Worm (Caenorhabditis elegans) whole organism, young adult: ENCODE results near the gene sad-1.

Experiments
- B0261.1 ChIP-seq: sonication (generic microtip); optimal IDR thresholded peaks from 2 replicates; lab custom pipeline; 2016; ENCODE audit warnings: mild to moderate bottlenecking, missing genetic modification characterization, moderate library complexity, missing compliant biosample characterization
- C17E4.6 ChIP-seq: fragments of 200-800 bp; sonication (Bioruptor generic); IDR thresholded peaks from 2 replicates; pipeline ENCODE4 v1.3.6; 2022; ENCODE audit warnings: missing genetic modification reagents, missing genetic modification characterization, missing compliant biosample characterization
- F22D6.2 ChIP-seq: sonication (generic microtip); optimal IDR thresholded peaks from 2 replicates; lab custom pipeline; 2016; ENCODE audit warnings: mild to moderate bottlenecking, missing genetic modification characterization, missing compliant biosample characterization
- F33H1.4 ChIP-seq: fragments of 200-800 bp; sonication (Bioruptor generic); IDR thresholded peaks from 2 replicates; pipeline ENCODE4 v1.3.6; 2022; ENCODE audit warnings: missing genetic modification reagents, missing genetic modification characterization, missing compliant biosample characterization
- F39B2.1 ChIP-seq: fragments of 200-800 bp; sonication (Bioruptor generic); IDR thresholded peaks from 2 replicates; pipeline ENCODE4 v1.3.6; 2022; ENCODE audit warnings: missing genetic modification reagents, missing genetic modification characterization, missing compliant biosample characterization
- K12H6.12 ChIP-seq: fragments of 200-800 bp; sonication (Bioruptor generic); optimal IDR thresholded peaks from 2 replicates; lab custom pipeline; 2018; ENCODE audit warnings: mild to moderate bottlenecking, missing genetic modification characterization, missing compliant biosample characterization
- Y53G8AR.9 ChIP-seq: fragments of 200-800 bp; sonication (Bioruptor generic); conservative IDR thresholded peaks from 2 replicates; pipeline ENCODE4 v1.3.6; 2022; ENCODE audit warnings: missing genetic modification reagents, missing genetic modification characterization, missing compliant biosample characterization
- Y79H2A.3 ChIP-seq: fragments of 200-800 bp; sonication (Bioruptor generic); conservative IDR thresholded peaks from 2 replicates; pipeline ENCODE4 v1.3.6; 2022; ENCODE audit warnings: missing genetic modification reagents, missing genetic modification characterization, missing compliant biosample characterization
- akir-1 ChIP-seq: fragments of 200-800 bp; sonication (Bioruptor generic); optimal IDR thresholded peaks from 2 replicates; lab custom pipeline; 2018; ENCODE audit warnings: mild to moderate bottlenecking, missing genetic modification characterization, moderate library complexity, missing compliant biosample characterization
- attf-6 ChIP-seq: fragments of 200-800 bp; sonication (Bioruptor generic); IDR thresholded peaks from 2 replicates; pipeline ENCODE4 v1.3.6; 2022; ENCODE audit warnings: missing genetic modification reagents, missing genetic modification characterization, missing compliant biosample characterization
- bed-2 ChIP-seq: fragments of 200-800 bp; sonication (Bioruptor generic); IDR thresholded peaks from 2 replicates; pipeline ENCODE4 v1.3.6; 2022; ENCODE audit warnings: missing genetic modification reagents, missing genetic modification characterization, missing compliant biosample characterization
- ccch-3 ChIP-seq: fragments of 200-800 bp; sonication (Bioruptor generic); optimal IDR thresholded peaks from 2 replicates; lab custom pipeline; 2018; ENCODE audit warnings: mild to moderate bottlenecking, missing genetic modification characterization, missing compliant biosample characterization
- ceh-40 ChIP-seq: fragments of 200-800 bp; sonication (Bioruptor generic); IDR thresholded peaks from 2 replicates; pipeline ENCODE4 v1.3.6; 2022; ENCODE audit warnings: missing genetic modification characterization, missing compliant biosample characterization
- ceh-91 ChIP-seq: fragments of 200-800 bp; sonication (Bioruptor generic); IDR thresholded peaks from 2 replicates; pipeline ENCODE4 v1.3.6; 2022; ENCODE audit warnings: missing genetic modification reagents, missing genetic modification characterization, missing compliant biosample characterization
- chd-7 ChIP-seq: sonication (generic microtip); optimal IDR thresholded peaks from 2 replicates; lab custom pipeline; 2016; ENCODE audit warnings: mild to moderate bottlenecking, missing genetic modification characterization, moderate library complexity, missing compliant biosample characterization
- dpff-1 ChIP-seq: sonication (generic microtip); optimal IDR thresholded peaks from 2 replicates; lab custom pipeline; 2017; ENCODE audit warnings: mild to moderate bottlenecking, missing genetic modification characterization, missing compliant biosample characterization
- efl-1 ChIP-seq: fragments of 150-350 bp; optimal IDR thresholded peaks from 2 replicates; lab custom pipeline; 2014; ENCODE audit warnings: missing biosample characterization, missing genetic modification reagents, missing genetic modification characterization
- egl-44 ChIP-seq: fragments of 200-800 bp; sonication (Bioruptor generic); IDR thresholded peaks from 2 replicates; pipeline ENCODE4 v1.3.6; 2022; ENCODE audit warnings: missing genetic modification reagents, missing genetic modification characterization, missing compliant biosample characterization
- egrh-3 ChIP-seq: fragments of 200-800 bp; sonication (Bioruptor generic); IDR thresholded peaks from 2 replicates; pipeline ENCODE4 v1.3.6; 2022; ENCODE audit warnings: missing genetic modification reagents, missing genetic modification characterization, missing compliant biosample characterization
- fkh-3 ChIP-seq: sonication (generic microtip); optimal IDR thresholded peaks from 2 replicates; lab custom pipeline; 2016; ENCODE audit warnings: mild to moderate bottlenecking, missing genetic modification characterization, missing compliant biosample characterization
- lin-35 ChIP-seq, 3 experiments: fragments of 150-350 bp in 2 of 3; sonication (generic microtip) in 1 of 3; optimal IDR thresholded peaks; 2 replicates each; lab custom pipeline; 2014 to 2018; ENCODE audit warnings: missing biosample characterization in 3 of 3, missing genetic modification characterization in 3 of 3, missing genetic modification reagents in 3 of 3
- lin-40 ChIP-seq: sonication (generic microtip); optimal IDR thresholded peaks from 2 replicates; lab custom pipeline; 2016; ENCODE audit warnings: missing genetic modification characterization, mild to moderate bottlenecking, missing compliant biosample characterization, missing genotype, missing genetic modification reagents
- lir-1 ChIP-seq: fragments of 200-800 bp; sonication (Bioruptor generic); conservative IDR thresholded peaks from 2 replicates; pipeline ENCODE4 v1.3.6; 2022; ENCODE audit warnings: missing genetic modification reagents, missing genetic modification characterization, missing compliant biosample characterization
- lsl-1 ChIP-seq: fragments of 200-800 bp; sonication (Bioruptor generic); optimal IDR thresholded peaks from 2 replicates; lab custom pipeline; 2018; ENCODE audit warnings: mild to moderate bottlenecking, missing genetic modification characterization, moderate library complexity, missing compliant biosample characterization
- madf-6 ChIP-seq: fragments of 200-800 bp; sonication (Bioruptor generic); IDR thresholded peaks from 2 replicates; pipeline ENCODE4 v1.3.6; 2022; ENCODE audit warnings: missing genetic modification reagents, missing genetic modification characterization, missing compliant biosample characterization
- nhr-120 ChIP-seq: fragments of 200-800 bp; sonication (Bioruptor generic); IDR thresholded peaks from 2 replicates; pipeline ENCODE4 v1.3.6; 2022; ENCODE audit warnings: missing genetic modification characterization, missing compliant biosample characterization
- pha-4 ChIP-seq: fragments of 150-350 bp; sonication (generic microtip); optimal IDR thresholded peaks from 2 replicates; lab custom pipeline; 2014; ENCODE audit warnings: missing biosample characterization, missing genetic modification reagents, missing genetic modification characterization
- snpc-1.1 ChIP-seq: sonication (generic microtip); optimal IDR thresholded peaks from 2 replicates; lab custom pipeline; 2017; ENCODE audit warnings: missing genetic modification characterization, mild to moderate bottlenecking, missing compliant biosample characterization, antibody characterized with exemption, moderate library complexity, missing genotype, missing genetic modification reagents; ENCODE audit not compliant: insufficient read depth
- snpc-1.3 ChIP-seq: sonication (generic microtip); optimal IDR thresholded peaks from 2 replicates; lab custom pipeline; 2017; ENCODE audit warnings: missing genetic modification characterization, mild to moderate bottlenecking, missing compliant biosample characterization, antibody characterized with exemption, moderate library complexity, missing genotype, missing genetic modification reagents; ENCODE audit not compliant: insufficient read depth
- snpc-3.4 ChIP-seq: sonication (generic microtip); optimal IDR thresholded peaks from 2 replicates; lab custom pipeline; 2017; ENCODE audit warnings: missing genetic modification characterization, mild to moderate bottlenecking, missing compliant biosample characterization, antibody characterized with exemption, moderate library complexity, missing genotype, missing genetic modification reagents
- snpc-4 ChIP-seq, 5 experiments: fragments of 150-350 bp in 1 of 5; sonication (generic microtip) in 4 of 5; optimal IDR thresholded peaks; 2 replicates each; lab custom pipeline; 2014 to 2018; ENCODE audit warnings: missing genetic modification characterization in 5 of 5, missing biosample characterization in 3 of 5, antibody characterized with exemption in 2 of 5, mild to moderate bottlenecking in 2 of 5, missing compliant biosample characterization in 2 of 5, missing genotype in 2 of 5, moderate library complexity in 2 of 5, missing genetic modification reagents in 1 of 5
- unc-130 ChIP-seq: sonication (generic microtip); optimal IDR thresholded peaks from 2 replicates; lab custom pipeline; 2016; ENCODE audit warnings: missing genetic modification reagents, missing genetic modification characterization, missing compliant biosample characterization
- zfh-2 ChIP-seq: fragments of 200-800 bp; sonication (Bioruptor generic); conservative IDR thresholded peaks from 2 replicates; pipeline ENCODE4 v1.3.6; 2022; ENCODE audit warnings: missing genetic modification reagents, missing genetic modification characterization, missing compliant biosample characterization
- zim-3 ChIP-seq: sonication (generic microtip); optimal IDR thresholded peaks from 2 replicates; lab custom pipeline; 2017; ENCODE audit warnings: mild to moderate bottlenecking, missing genetic modification characterization, moderate library complexity, missing compliant biosample characterization
- ztf-22 ChIP-seq: fragments of 200-800 bp; sonication (Bioruptor generic); optimal IDR thresholded peaks from 2 replicates; lab custom pipeline; 2018; ENCODE audit warnings: mild to moderate bottlenecking, missing genetic modification characterization, moderate library complexity, missing compliant biosample characterization

Gene sad-1

ce11 chrX:13510997-13511396 is 10.5 kb upstream of the sad-1 start, which contains the start of gene col-185:
TSS of gene col-185 (minus strand) at chrX:13511097.
- TF ChIP-seq lin-40 (tag; lab: Kevin White, UChicago) (no peak), Y53G8AR.9 (GFP tag; lab: Robert Waterston, UW) (no peak), F22D6.2 (tag; lab: Kevin White, UChicago) (no peak), dpff-1 (tag; lab: Kevin White, UChicago) (no peak), akir-1 (GFP tag; lab: Kevin White, UChicago) (no peak)

DNA sequence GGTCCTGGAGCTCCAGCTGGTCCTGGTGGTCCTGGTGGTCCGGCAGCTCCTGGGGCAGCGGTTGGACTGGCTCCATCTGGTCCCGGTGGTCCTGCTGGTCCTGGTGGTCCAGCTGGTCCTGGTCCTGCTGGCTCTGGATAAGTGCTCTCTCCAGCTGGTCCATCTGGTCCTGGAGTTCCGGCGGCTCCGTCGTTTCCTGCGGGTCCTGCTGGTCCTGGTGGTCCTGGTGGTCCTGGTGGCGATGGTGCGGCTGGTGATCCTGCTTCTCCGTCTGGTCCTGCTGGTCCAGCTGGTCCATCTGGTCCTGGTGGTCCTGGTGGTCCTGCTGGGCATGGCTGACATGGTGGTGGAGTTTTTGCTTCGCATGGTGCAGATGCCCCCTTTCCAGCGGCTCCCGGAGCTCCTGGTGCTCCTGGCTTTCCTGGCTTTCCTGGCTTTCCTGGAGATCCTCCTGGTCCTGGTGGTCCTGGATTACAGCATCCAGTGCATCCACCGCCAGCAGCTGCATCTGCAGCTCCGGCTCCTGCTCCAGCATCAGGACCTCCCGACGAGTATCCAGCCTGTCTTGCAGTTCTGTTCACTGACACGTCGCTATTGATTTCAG is 9.9 kb upstream of the sad-1 start:
- peak; percentile 97 for TF ChIP-seq egrh-3 (GFP tag; lab: Robert Waterston, UW)
- TF ChIP-seq zfh-2 (GFP tag; lab: Robert Waterston, UW), result peak; percentile 92
- TF ChIP-seq lin-35 (GFP tag; optimal IDR thresholded peaks at IDR 0.05; lab: Kevin White, UChicago), result no peak
- 0 out of 2 replicates have a peak, but pooled peaks have one; percentile 4 for TF ChIP-seq nhr-120 (GFP tag; lab: Robert Waterston, UW)

DNA sequence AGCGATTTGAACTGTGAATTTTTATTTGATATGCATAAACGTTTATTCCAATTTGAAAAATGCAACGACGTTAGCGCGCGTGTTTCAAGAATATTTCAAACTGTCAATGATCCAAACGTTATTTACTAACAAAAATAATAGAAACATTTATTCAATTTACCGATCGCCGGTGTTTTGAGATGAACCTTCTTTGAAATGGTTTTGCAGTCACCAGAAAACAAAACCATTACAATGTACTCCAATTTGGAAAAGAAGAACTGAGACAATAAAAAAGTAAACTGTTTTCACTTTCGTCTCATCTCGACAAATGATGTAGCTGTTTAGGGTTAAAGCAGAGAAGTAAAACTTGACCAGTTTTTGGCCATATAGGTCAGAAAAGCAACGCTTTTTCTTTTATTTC is 6.8 kb upstream of the sad-1 start, which contains the start of gene H06A10.1:
Gene H06A10.1, plus strand, starts transcription at position 301 of the 400 bp plus-strand sequence.
- TF ChIP-seq ztf-22 (GFP tag; lab: Kevin White, UChicago), result no peak
- TF ChIP-seq F39B2.1 (GFP tag; lab: Robert Waterston, UW), result no peak
- no peak for TF ChIP-seq madf-6 (GFP tag; lab: Robert Waterston, UW)
- TF ChIP-seq efl-1, result no peak
- no peak for TF ChIP-seq snpc-3.4 (tag; lab: Kevin White, UChicago)
- TF ChIP-seq fkh-3 (tag; lab: Kevin White, UChicago), result no peak
- no peak for TF ChIP-seq lsl-1 (GFP tag; lab: Kevin White, UChicago)
- no peak for TF ChIP-seq ccch-3 (GFP tag; lab: Kevin White, UChicago)
- TF ChIP-seq B0261.1 (tag; lab: Kevin White, UChicago), result no peak
- no peak for TF ChIP-seq snpc-1.3 (tag; lab: Kevin White, UChicago)
- no peak for TF ChIP-seq ceh-40 (GFP tag; lab: Robert Waterston, UW)
- TF ChIP-seq zim-3, result no peak
- no peak for TF ChIP-seq C17E4.6 (GFP tag; lab: Robert Waterston, UW)
- no peak for TF ChIP-seq egl-44
- TF ChIP-seq snpc-1.1 (tag; lab: Kevin White, UChicago), result no peak
- TF ChIP-seq lir-1 (GFP tag; lab: Robert Waterston, UW), result no peak

DNA sequence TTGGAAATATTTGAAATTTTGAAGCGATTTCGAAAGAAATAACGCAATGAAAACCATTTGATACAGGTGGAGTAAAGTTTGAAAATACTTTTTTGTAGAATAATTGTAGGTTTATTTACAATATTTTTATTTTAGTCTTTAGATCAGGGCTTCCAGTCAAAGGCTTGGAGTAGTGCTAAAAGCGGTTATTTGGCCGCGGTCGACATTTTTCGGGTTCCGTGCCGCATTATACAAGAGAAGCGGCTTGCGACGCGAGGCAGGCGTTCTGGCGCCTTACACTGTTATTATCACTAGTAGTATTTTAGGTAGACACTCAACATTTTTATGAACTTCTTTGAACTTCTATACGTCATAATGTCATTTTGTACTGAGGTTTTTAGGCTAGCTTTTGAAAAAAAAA is 6.0 kb upstream of the sad-1 start:
- TF ChIP-seq chd-7 (tag; lab: Kevin White, UChicago) (no peak), snpc-4 (GFP tag; optimal IDR thresholded peaks at IDR 0.05; lab: Kevin White, UChicago) (no peak), snpc-4 (tag; optimal IDR thresholded peaks at IDR 0.05; lab: Kevin White, UChicago) (peak in 3 of 4 experiments; percentile 33 to 76 (median 73)), ceh-91 (GFP tag; lab: Robert Waterston, UW) (no peak), akir-1 (GFP tag; lab: Kevin White, UChicago) (no peak)

DNA sequence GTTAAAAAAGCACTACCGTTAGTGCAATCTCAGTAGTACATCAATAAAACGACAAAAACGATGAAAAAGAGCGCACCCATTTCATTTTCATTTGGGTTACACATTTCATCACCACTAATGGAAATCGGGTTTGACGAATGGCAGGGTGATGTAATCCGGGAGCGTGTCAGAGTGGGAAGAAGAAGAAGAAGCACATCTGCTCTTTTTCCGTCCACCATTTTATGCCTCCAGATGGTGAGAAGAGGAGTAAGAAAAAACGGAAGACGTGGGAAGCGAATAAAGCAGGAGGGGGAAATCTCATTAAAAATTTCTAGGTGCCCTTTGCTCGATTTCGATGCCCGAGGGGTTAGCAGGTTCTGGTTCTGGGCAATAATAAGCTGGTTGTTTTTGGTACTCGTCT is 5.6 kb upstream of the sad-1 start:
- TF ChIP-seq ceh-40 (GFP tag; lab: Robert Waterston, UW) (no peak), Y79H2A.3 (no peak), bed-2 (GFP tag; lab: Robert Waterston, UW) (no peak), K12H6.12 (no peak), attf-6 (GFP tag; lab: Robert Waterston, UW) (no peak), F33H1.4 (GFP tag; lab: Robert Waterston, UW) (no peak), pha-4 (tag; lab: Kevin White, UChicago) (no peak), unc-130 (no peak)
- TF ChIP-seq, all 124 proteins: peak for 0
